Worm (Caenorhabditis elegans): ENCODE results near the gene col-113.
A peak's percentile ranks its signal among the peaks of the same experiment; 100 is the strongest.

Gene col-113

DNA sequence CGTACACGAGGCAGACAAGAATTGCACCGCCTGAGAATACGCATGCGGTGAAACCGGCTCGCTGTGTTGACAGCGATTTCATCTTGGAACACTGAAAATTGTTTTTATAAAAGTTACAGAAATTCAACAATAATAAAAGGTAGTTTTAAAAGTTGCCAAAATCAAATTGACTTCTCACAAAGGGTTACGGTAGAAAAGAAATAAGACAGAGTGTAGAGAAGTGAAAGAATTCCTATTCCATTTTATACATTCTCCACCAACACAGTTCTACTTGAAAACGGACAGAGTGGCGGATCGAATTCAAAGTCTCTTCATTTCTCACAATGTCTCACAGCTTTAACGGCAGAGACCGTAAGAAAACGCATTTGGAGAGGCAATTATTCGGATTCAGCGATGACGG is at the start of gene col-113:
Gene col-113 (minus strand): TSS at position 101 of the 400 bp plus-strand sequence.
- no peak for TF ChIP-seq Y75B8A.6 (GFP tag; IDR thresholded peaks at IDR 0.05)
- TF ChIP-seq vab-7 (GFP tag; IDR thresholded peaks at IDR 0.05): no peak
- TF ChIP-seq nhr-76 (tag; optimal IDR thresholded peaks at IDR 0.05): no peak
- TF ChIP-seq aly-2 (tag; optimal IDR thresholded peaks at IDR 0.05): no peak
- TF ChIP-seq Y48G9A.11 (GFP tag; IDR thresholded peaks at IDR 0.05): no peak
- TF ChIP-seq nhr-102 (tag; optimal IDR thresholded peaks at IDR 0.05): no peak
- TF ChIP-seq hif-1 (tag; optimal IDR thresholded peaks at IDR 0.05): no peak
- no peak for TF ChIP-seq ceh-20 (GFP tag; IDR thresholded peaks at IDR 0.05)
- no peak for TF ChIP-seq madf-9 (GFP tag; conservative IDR thresholded peaks at IDR 0.05)
- TF ChIP-seq hmg-1.1 (GFP tag; IDR thresholded peaks at IDR 0.05): no peak
- no peak for TF ChIP-seq snpc-4 (tag; optimal IDR thresholded peaks at IDR 0.05)
- no peak for TF ChIP-seq ztf-11 (tag; optimal IDR thresholded peaks at IDR 0.05)
- TF ChIP-seq ceh-28 (tag; optimal IDR thresholded peaks at IDR 0.05): no peak

ce11 chrIV:7196853-7197252 is 44.5 kb upstream of the col-113 start, which contains the start of gene unc-8:
TSS of gene unc-8 (plus strand) at chrIV:7197153.
- TF ChIP-seq mdt-29 (GFP tag; IDR thresholded peaks at IDR 0.05) (no peak), daf-19 (GFP tag; conservative IDR thresholded peaks at IDR 0.05) (no peak), unc-130 (GFP tag; optimal IDR thresholded peaks at IDR 0.05) (no peak), nhr-237 (tag; optimal IDR thresholded peaks at IDR 0.05) (no peak), lim-7 (GFP tag; IDR thresholded peaks at IDR 0.05) (no peak), madf-9 (GFP tag; conservative IDR thresholded peaks at IDR 0.05) (no peak)

- TF ChIP-seq unc-62 (GFP tag; optimal IDR thresholded peaks at IDR 0.05 in 1 of 2): no peak
- no peak for TF ChIP-seq unc-62 (tag; optimal IDR thresholded peaks at IDR 0.05)
- no peak for TF ChIP-seq zag-1 (tag; optimal IDR thresholded peaks at IDR 0.05)
- no peak for TF ChIP-seq mdt-29 (GFP tag; IDR thresholded peaks at IDR 0.05)
- no peak for TF ChIP-seq gei-8 (GFP tag; optimal IDR thresholded peaks at IDR 0.05)
- TF ChIP-seq lsy-2 (tag; optimal IDR thresholded peaks at IDR 0.05): no peak
- no peak for TF ChIP-seq cey-2 (tag; optimal IDR thresholded peaks at IDR 0.05; ENCODE audit: borderline replicate concordance, insufficient read depth)
- no peak for TF ChIP-seq hif-1 (tag; optimal IDR thresholded peaks at IDR 0.05)
- TF ChIP-seq dmd-6 (GFP tag; IDR thresholded peaks at IDR 0.05): no peak
- no peak for TF ChIP-seq Y5F2A.4 (GFP tag; optimal IDR thresholded peaks at IDR 0.05)
- no peak for TF ChIP-seq tag-97 (GFP tag; IDR thresholded peaks at IDR 0.05)
- TF ChIP-seq R02D3.7 (tag; optimal IDR thresholded peaks at IDR 0.05): no peak
- no peak for TF ChIP-seq nhr-41 (GFP tag; IDR thresholded peaks at IDR 0.05)
- no peak for TF ChIP-seq dmd-9 (GFP tag; IDR thresholded peaks at IDR 0.05)
Measured at ce11 chrIV:7195734-7196133, 43.4 kb upstream of the col-113 start, which contains the start of gene best-16. TSS of gene best-16 (minus strand) at chrIV:7195834.

- no peak for TF ChIP-seq gei-8 (GFP tag; optimal IDR thresholded peaks at IDR 0.05)
- TF ChIP-seq egl-43 (GFP tag; IDR thresholded peaks at IDR 0.05): no peak
Measured at ce11 chrIV:7191745-7192144, 39.4 kb upstream of the col-113 start, which contains the start of gene R13A1.5. TSS of gene R13A1.5 (minus strand) at chrIV:7191845.

DNA sequence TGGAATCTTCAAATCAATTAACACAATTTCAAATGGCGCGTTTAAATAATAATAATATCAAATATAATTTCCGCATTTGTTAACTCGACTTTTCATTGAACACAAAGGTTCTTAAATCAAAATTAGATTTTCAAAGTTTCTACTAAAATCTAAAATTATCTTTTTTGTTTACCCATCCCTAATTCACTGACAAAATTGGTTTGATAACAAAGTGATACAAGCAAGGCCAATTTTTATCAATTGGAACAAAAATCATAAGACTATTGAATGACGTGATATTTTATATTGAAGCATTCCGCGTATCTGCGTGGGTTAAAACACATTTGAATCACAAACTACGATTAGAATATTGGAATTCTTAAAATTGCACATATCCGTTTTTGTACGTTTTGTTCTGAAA is 38.1 kb upstream of the col-113 start:
- TF ChIP-seq nhr-77 (tag; optimal IDR thresholded peaks at IDR 0.05): peak; percentile 91
- peak; percentile 81 for TF ChIP-seq hlh-11 (tag; optimal IDR thresholded peaks at IDR 0.05)
- no peak for TF ChIP-seq gei-8 (GFP tag; optimal IDR thresholded peaks at IDR 0.05)
- peak; percentile 89 for TF ChIP-seq dmd-6 (GFP tag; IDR thresholded peaks at IDR 0.05)
- peak; percentile 63 for TF ChIP-seq T20F7.1 (GFP tag; optimal IDR thresholded peaks at IDR 0.05)
- peak; percentile 93 for TF ChIP-seq pqm-1 (tag; optimal IDR thresholded peaks at IDR 0.05)
- peak in 1 of 2 experiments; percentile 36 for TF ChIP-seq daf-16 (GFP tag; optimal IDR thresholded peaks at IDR 0.05)
- peak; percentile 91 for TF ChIP-seq daf-16 (tag; optimal IDR thresholded peaks at IDR 0.05)
- peak; percentile 72 for TF ChIP-seq nhr-48 (tag; optimal IDR thresholded peaks at IDR 0.05)
- TF ChIP-seq mdl-1 (tag; optimal IDR thresholded peaks at IDR 0.05): peak in 1 of 2 experiments; percentile 20
- TF ChIP-seq nhr-10 (tag; optimal IDR thresholded peaks at IDR 0.05): peak; percentile 10
- TF ChIP-seq vab-7 (GFP tag; IDR thresholded peaks at IDR 0.05): no peak
- peak; percentile 95 for TF ChIP-seq nhr-28 (tag; optimal IDR thresholded peaks at IDR 0.05)
- TF ChIP-seq hlh-30 (tag; optimal IDR thresholded peaks at IDR 0.05; ENCODE audit: insufficient read depth): peak; percentile 67
- TF ChIP-seq aha-1 (tag): peak; percentile 80
- peak; percentile 89 for TF ChIP-seq dve-1 (tag; optimal IDR thresholded peaks at IDR 0.05; ENCODE audit: insufficient read depth)
- TF ChIP-seq hif-1 (tag; optimal IDR thresholded peaks at IDR 0.05): no peak
- peak in 1 of 2 experiments; percentile 28 for TF ChIP-seq unc-62 (GFP tag; optimal IDR thresholded peaks at IDR 0.05 in 1 of 2)
- no peak for TF ChIP-seq unc-62 (tag; optimal IDR thresholded peaks at IDR 0.05)
- no peak for TF ChIP-seq attf-4 (tag; optimal IDR thresholded peaks at IDR 0.05)

Measured in whole organism, L4 larva.